Fruit fly (Drosophila melanogaster): ENCODE measurements around the gene RabX2.

Gene RabX2

dm6 chrX:10460506-10461114 lies 43.4 kb downstream of the RabX2 start, which contains the start of gene Neb-cGP:
TSS of gene Neb-cGP (plus strand) at chrX:10460736.
- TF ChIP-seq CG7357 (GFP tag; IDR thresholded peaks at IDR 0.05) (no peak), Hr3 (GFP tag; optimal IDR thresholded peaks at IDR 0.05) (peak; percentile 59), CG10267 (tag; optimal IDR thresholded peaks at IDR 0.05) (peak; percentile 99), tgo (GFP tag; IDR thresholded peaks at IDR 0.05) (0 out of 3 replicates have a peak, but pooled peaks have one; percentile 26), CG31224 (GFP tag; IDR thresholded peaks at IDR 0.05) (peak; percentile 14; the same call in 1 of the 2 replicates), CG10462 (GFP tag; optimal IDR thresholded peaks at IDR 0.05) (peak; percentile 7), CG17568 (GFP tag; optimal IDR thresholded peaks at IDR 0.05) (no peak), grn (GFP tag; optimal IDR thresholded peaks at IDR 0.05) (no peak), NC2β (GFP tag; optimal IDR thresholded peaks at IDR 0.05) (peak; percentile 61), CG7786 (GFP tag; optimal IDR thresholded peaks at IDR 0.05) (peak; percentile 69), pros (GFP tag; optimal IDR thresholded peaks at IDR 0.05) (no peak), CG12299 (tag; optimal IDR thresholded peaks at IDR 0.05) (peak; percentile 7), gce (GFP tag; IDR thresholded peaks at IDR 0.05) (no peak), abd-A (tag; optimal IDR thresholded peaks at IDR 0.05) (no peak), MBD-R2 (GFP tag; IDR thresholded peaks at IDR 0.05) (peak; percentile 77), Ravus (GFP tag; IDR thresholded peaks at IDR 0.05) (no peak), pzg (GFP tag; optimal IDR thresholded peaks at IDR 0.05) (peak; percentile 99), CG16813 (GFP tag; IDR thresholded peaks at IDR 0.05; ENCODE audit: partially characterized antibody) (peak; percentile 93), CG10366 (GFP tag; IDR thresholded peaks at IDR 0.05) (peak; percentile 32), sob (GFP tag; IDR thresholded peaks at IDR 0.05) (peak; percentile 75), Atf-2 (GFP tag; optimal IDR thresholded peaks at IDR 0.05) (no peak), Gug (GFP tag; IDR thresholded peaks at IDR 0.05) (peak; percentile 59; the same call in 2 of the 4 replicates), nerfin-2 (GFP tag; IDR thresholded peaks at IDR 0.05; ENCODE audit: partially characterized antibody) (peak; percentile 91), CG1832 (GFP tag; optimal IDR thresholded peaks at IDR 0.05) (no peak), CG31441 (GFP tag; IDR thresholded peaks at IDR 0.05) (peak; percentile 50), nerfin-1 (tag; optimal IDR thresholded peaks at IDR 0.05) (peak; percentile 10), Optix (GFP tag; IDR thresholded peaks at IDR 0.05) (no peak), org-1 (GFP tag; optimal IDR thresholded peaks at IDR 0.05) (no peak), gro (GFP tag; optimal IDR thresholded peaks at IDR 0.05) (peak; percentile 69), peb (GFP tag; IDR thresholded peaks at IDR 0.05) (no peak), vfl (GFP tag; optimal IDR thresholded peaks at IDR 0.05) (peak; percentile 42), CG14441 (GFP tag; IDR thresholded peaks at IDR 0.05) (0 out of 2 replicates have a peak, but pooled peaks have one; percentile 7), CG17829 (tag; optimal IDR thresholded peaks at IDR 0.05) (peak; percentile 61), CG12155 (GFP tag; optimal IDR thresholded peaks at IDR 0.05) (peak; percentile 60), CG7963 (GFP tag; IDR thresholded peaks at IDR 0.05; ENCODE audit: partially characterized antibody) (peak; percentile 96), BtbVII (GFP tag; optimal IDR thresholded peaks at IDR 0.05) (peak; percentile 67), Hmr (GFP tag; optimal IDR thresholded peaks at IDR 0.05) (peak; percentile 79), CG6654 (GFP tag; optimal IDR thresholded peaks at IDR 0.05) (no peak), CG4328 (GFP tag; optimal IDR thresholded peaks at IDR 0.05) (peak; percentile 13), Fer2 (tag; optimal IDR thresholded peaks at IDR 0.05) (peak; percentile 52), seq (GFP tag; IDR thresholded peaks at IDR 0.05) (no peak), HLHmδ (GFP tag; optimal IDR thresholded peaks at IDR 0.05) (peak; percentile 50), pfk (GFP tag; optimal IDR thresholded peaks at IDR 0.05) (peak; percentile 34), CG17186 (GFP tag; optimal IDR thresholded peaks at IDR 0.05) (peak; percentile 58), CG9817 (tag; optimal IDR thresholded peaks at IDR 0.05) (peak; percentile 68), CG7839 (tag; optimal IDR thresholded peaks at IDR 0.05) (peak; percentile 57), CG6254 (GFP tag; optimal IDR thresholded peaks at IDR 0.05) (peak; percentile 25), CG34376 (GFP tag; optimal IDR thresholded peaks at IDR 0.05) (peak; percentile 54), Sox102F (GFP tag; optimal IDR thresholded peaks at IDR 0.05) (no peak), so (GFP tag; IDR thresholded peaks at IDR 0.05) (no peak)
